Worm (Caenorhabditis elegans) whole organism, late embryonic: ENCODE results near the gene cyb-2.1.

Source experiments
- C38D4.7 ChIP-seq: fragments of 200-800 bp; sonication (Bioruptor generic); optimal IDR thresholded peaks from 2 replicates; lab custom pipeline; 2018; ENCODE audit warnings: mild to moderate bottlenecking, missing genetic modification characterization, moderate library complexity, missing compliant biosample characterization
- F13H6.1 ChIP-seq: sonication (generic microtip); optimal IDR thresholded peaks from 2 replicates; lab custom pipeline; 2016; ENCODE audit warnings: missing genetic modification characterization, missing compliant biosample characterization
- K09A11.1 ChIP-seq: sonication (generic microtip); optimal IDR thresholded peaks from 2 replicates; lab custom pipeline; 2017; ENCODE audit warnings: antibody characterized with exemption, mild to moderate bottlenecking, missing genetic modification characterization, missing compliant biosample characterization; ENCODE audit not compliant: insufficient read depth
- T23F11.4 ChIP-seq: fragments of 200-800 bp; sonication (Bioruptor generic); optimal IDR thresholded peaks from 2 replicates; lab custom pipeline; 2018; ENCODE audit warnings: mild to moderate bottlenecking, missing genetic modification characterization, missing compliant biosample characterization
- Y22D7AL.16 ChIP-seq: sonication (generic microtip); optimal IDR thresholded peaks from 2 replicates; lab custom pipeline; 2016; ENCODE audit warnings: missing genetic modification characterization, missing compliant biosample characterization
- ahr-1 ChIP-seq: sonication (generic microtip); optimal IDR thresholded peaks from 2 replicates; lab custom pipeline; 2016; ENCODE audit warnings: missing genetic modification characterization, missing compliant biosample characterization
- ama-1 ChIP-seq: fragments of 150-350 bp; optimal IDR thresholded peaks from 2 replicates; lab custom pipeline; 2014
- ceh-14 ChIP-seq: sonication (generic microtip); optimal IDR thresholded peaks from 2 replicates; lab custom pipeline; 2016; ENCODE audit warnings: missing genotype, missing genetic modification characterization, missing compliant biosample characterization
- ceh-18 ChIP-seq: sonication (generic microtip); optimal IDR thresholded peaks from 2 replicates; lab custom pipeline; 2016; ENCODE audit warnings: missing genetic modification characterization, missing compliant biosample characterization
- ceh-2 ChIP-seq: sonication (generic microtip); optimal IDR thresholded peaks from 2 replicates; lab custom pipeline; 2016; ENCODE audit warnings: missing genotype, missing genetic modification characterization, missing compliant biosample characterization
- ceh-22 ChIP-seq: sonication (generic microtip); optimal IDR thresholded peaks from 2 replicates; lab custom pipeline; 2017; ENCODE audit warnings: missing biosample characterization, missing genetic modification characterization
- ceh-24 ChIP-seq: sonication (generic microtip); optimal IDR thresholded peaks from 2 replicates; lab custom pipeline; 2016; ENCODE audit warnings: mild to moderate bottlenecking, missing genetic modification characterization, missing compliant biosample characterization
- ceh-45 ChIP-seq: fragments of 200-800 bp; sonication (Bioruptor generic); IDR thresholded peaks from 2 replicates; pipeline ENCODE4 v1.3.6; 2022; ENCODE audit warnings: missing genetic modification reagents, missing genetic modification characterization, missing compliant biosample characterization
- ceh-6 ChIP-seq: fragments of 200-800 bp; sonication (Bioruptor generic); optimal IDR thresholded peaks from 2 replicates; lab custom pipeline; 2018; ENCODE audit warnings: mild to moderate bottlenecking, missing genetic modification characterization, missing compliant biosample characterization
- che-1 ChIP-seq: sonication (generic microtip); optimal IDR thresholded peaks from 2 replicates; lab custom pipeline; 2016; ENCODE audit warnings: mild to moderate bottlenecking, missing genetic modification characterization, missing compliant biosample characterization
- dmd-4 ChIP-seq: sonication (generic microtip); optimal IDR thresholded peaks from 2 replicates; lab custom pipeline; 2016; ENCODE audit warnings: borderline replicate concordance, missing genetic modification characterization, missing compliant biosample characterization
- elt-2 ChIP-seq: sonication (generic microtip); optimal IDR thresholded peaks from 2 replicates; lab custom pipeline; 2016; ENCODE audit warnings: missing genetic modification reagents, missing genetic modification characterization, missing compliant biosample characterization
- fkh-10 ChIP-seq: fragments of 150-350 bp; optimal IDR thresholded peaks from 2 replicates; lab custom pipeline; 2014; ENCODE audit warnings: missing biosample characterization, missing genetic modification reagents, missing genetic modification characterization
- fkh-6 ChIP-seq: sonication (generic microtip); optimal IDR thresholded peaks from 2 replicates; lab custom pipeline; 2016; ENCODE audit warnings: missing genetic modification characterization, missing compliant biosample characterization
- hlh-15 ChIP-seq: sonication (generic microtip); optimal IDR thresholded peaks from 2 replicates; lab custom pipeline; 2016; ENCODE audit warnings: missing genetic modification characterization, missing compliant biosample characterization
- hlh-30 ChIP-seq: sonication (generic microtip); optimal IDR thresholded peaks from 2 replicates; lab custom pipeline; 2017; ENCODE audit warnings: antibody characterized with exemption, missing genetic modification characterization, missing compliant biosample characterization; ENCODE audit not compliant: insufficient read depth
- hlh-8 ChIP-seq: sonication (generic microtip); optimal IDR thresholded peaks from 2 replicates; lab custom pipeline; 2016; ENCODE audit warnings: missing genotype, missing genetic modification characterization, missing compliant biosample characterization
- lin-11 ChIP-seq: fragments of 200-800 bp; sonication (Bioruptor generic); optimal IDR thresholded peaks from 2 replicates; lab custom pipeline; 2018; ENCODE audit warnings: mild to moderate bottlenecking, missing genetic modification characterization, missing compliant biosample characterization
- madf-2 ChIP-seq: sonication (generic microtip); optimal IDR thresholded peaks from 2 replicates; lab custom pipeline; 2017; ENCODE audit warnings: missing genetic modification characterization, missing compliant biosample characterization
- nfya-1 ChIP-seq: sonication (generic microtip); optimal IDR thresholded peaks from 2 replicates; lab custom pipeline; 2017; ENCODE audit warnings: missing genetic modification characterization, mild to moderate bottlenecking, missing compliant biosample characterization, antibody characterized with exemption, moderate library complexity
- nhr-11 ChIP-seq: fragments of 150-350 bp; optimal IDR thresholded peaks from 2 replicates; lab custom pipeline; 2014; ENCODE audit warnings: missing biosample characterization, missing genetic modification characterization
- nhr-232 ChIP-seq: sonication (generic microtip); optimal IDR thresholded peaks from 2 replicates; lab custom pipeline; 2016; ENCODE audit warnings: missing genetic modification characterization, missing compliant biosample characterization
- odd-2 ChIP-seq: sonication (generic microtip); optimal IDR thresholded peaks from 2 replicates; lab custom pipeline; 2017; ENCODE audit warnings: antibody characterized with exemption, mild to moderate bottlenecking, missing genetic modification characterization, missing compliant biosample characterization
- pag-3 ChIP-seq: sonication (generic microtip); optimal IDR thresholded peaks from 2 replicates; lab custom pipeline; 2016; ENCODE audit warnings: missing compliant biosample characterization, missing genetic modification characterization, borderline replicate concordance
- pat-9 ChIP-seq: fragments of 200-800 bp; sonication (Bioruptor generic); optimal IDR thresholded peaks from 2 replicates; lab custom pipeline; 2018; ENCODE audit warnings: mild to moderate bottlenecking, missing genetic modification characterization, moderate library complexity, missing compliant biosample characterization
- pha-4 ChIP-seq: fragments of 150-350 bp; optimal IDR thresholded peaks from 2 replicates; lab custom pipeline; 2018; ENCODE audit warnings: missing biosample characterization, missing genetic modification reagents, missing genetic modification characterization
- ref-2 ChIP-seq: sonication (generic microtip); optimal IDR thresholded peaks from 2 replicates; lab custom pipeline; 2016; ENCODE audit warnings: missing genetic modification characterization, missing compliant biosample characterization
- rnt-1 ChIP-seq: sonication (generic microtip); optimal IDR thresholded peaks from 2 replicates; lab custom pipeline; 2016; ENCODE audit warnings: missing genetic modification characterization, missing compliant biosample characterization
- sdc-2 ChIP-seq: sonication (generic microtip); optimal IDR thresholded peaks from 2 replicates; lab custom pipeline; 2016; ENCODE audit warnings: missing genotype, missing genetic modification characterization, missing compliant biosample characterization
- sox-2 ChIP-seq: fragments of 200-800 bp; sonication (Bioruptor generic); IDR thresholded peaks from 2 replicates; pipeline ENCODE4 v1.3.6; 2022; ENCODE audit warnings: missing genetic modification reagents, missing genetic modification characterization, missing compliant biosample characterization
- tbx-2 ChIP-seq: sonication (generic microtip); optimal IDR thresholded peaks from 2 replicates; lab custom pipeline; 2016; ENCODE audit warnings: missing genetic modification characterization, missing compliant biosample characterization
- ttx-3 ChIP-seq: sonication (generic microtip); optimal IDR thresholded peaks from 2 replicates; lab custom pipeline; 2016; ENCODE audit warnings: missing genetic modification reagents, missing genetic modification characterization, missing compliant biosample characterization
- unc-55 ChIP-seq: sonication (generic microtip); optimal IDR thresholded peaks from 2 replicates; lab custom pipeline; 2017; ENCODE audit warnings: missing biosample characterization, missing genetic modification reagents, missing genetic modification characterization
- ztf-16 ChIP-seq: sonication (generic microtip); optimal IDR thresholded peaks from 2 replicates; lab custom pipeline; 2017; ENCODE audit warnings: missing genetic modification characterization, missing compliant biosample characterization

The cyb-2.1 gene

ce11 chrIV:10971636-10972199, 14.1 kb upstream of the cyb-2.1 start:
- TF ChIP-seq pha-4 (tag; lab: Kevin White, UChicago), result no peak
- no peak for TF ChIP-seq ztf-16
- TF ChIP-seq K09A11.1 (tag; lab: Kevin White, UChicago), result no peak
- no peak for TF ChIP-seq sdc-2 (tag; lab: Kevin White, UChicago)
- TF ChIP-seq dmd-4 (tag; lab: Kevin White, UChicago), result no peak
- TF ChIP-seq ahr-1, result no peak
- no peak for TF ChIP-seq ref-2 (tag; lab: Kevin White, UChicago)
- no peak for TF ChIP-seq fkh-10 (GFP tag; lab: Kevin White, UChicago)
- no peak for TF ChIP-seq madf-2 (tag; lab: Kevin White, UChicago)
- no peak for TF ChIP-seq ama-1 (lab: Kevin White, UChicago)
- no peak for TF ChIP-seq rnt-1 (tag; lab: Kevin White, UChicago)
- TF ChIP-seq nfya-1 (tag; lab: Kevin White, UChicago), result no peak

- TF ChIP-seq elt-2 (peak; percentile 72), ttx-3 (tag; lab: Kevin White, UChicago) (no peak)
These were observed 9.8 kb upstream of the cyb-2.1 start for ce11 chrIV:10975968-10976367.

- TF ChIP-seq pha-4 (tag; lab: Kevin White, UChicago) (no peak), elt-2 (no peak), fkh-10 (GFP tag; lab: Kevin White, UChicago) (no peak), che-1 (tag; lab: Kevin White, UChicago) (no peak), ttx-3 (tag; lab: Kevin White, UChicago) (no peak), T23F11.4 (GFP tag; lab: Kevin White, UChicago) (no peak), ref-2 (tag; lab: Kevin White, UChicago) (no peak), pat-9 (tag; lab: Kevin White, UChicago) (no peak), pag-3 (tag; lab: Kevin White, UChicago) (no peak), lin-11 (tag; lab: Kevin White, UChicago) (no peak), nhr-232 (tag; lab: Kevin White, UChicago) (no peak), unc-55 (GFP tag; lab: Kevin White, UChicago) (no peak), sdc-2 (tag; lab: Kevin White, UChicago) (no peak), ceh-2 (tag; lab: Kevin White, UChicago) (no peak), ahr-1 (no peak), odd-2 (tag; lab: Kevin White, UChicago) (no peak), Y22D7AL.16 (tag; lab: Kevin White, UChicago) (no peak)
- TF ChIP-seq, all 69 proteins: peak for 0
These were observed 7.1 kb upstream of the cyb-2.1 start for ce11 chrIV:10978641-10979040.

- TF ChIP-seq madf-2 (tag; lab: Kevin White, UChicago) (no peak), ceh-18 (tag; lab: Kevin White, UChicago) (peak; percentile 49), hlh-15 (tag; lab: Kevin White, UChicago) (no peak), hlh-30 (tag; lab: Kevin White, UChicago) (no peak), odd-2 (tag; lab: Kevin White, UChicago) (no peak), sdc-2 (tag; lab: Kevin White, UChicago) (no peak), ceh-14 (tag; lab: Kevin White, UChicago) (no peak)
These were observed 6.1 kb upstream of the cyb-2.1 start for ce11 chrIV:10979689-10980088.

- TF ChIP-seq sox-2, result no peak
- TF ChIP-seq nhr-11, result no peak
- TF ChIP-seq Y22D7AL.16 (tag; lab: Kevin White, UChicago), result no peak
- TF ChIP-seq nhr-232 (tag; lab: Kevin White, UChicago), result no peak
- no peak for TF ChIP-seq fkh-6 (tag; lab: Kevin White, UChicago)
- TF ChIP-seq tbx-2 (tag; lab: Kevin White, UChicago), result no peak
- no peak for TF ChIP-seq dmd-4 (tag; lab: Kevin White, UChicago)
- TF ChIP-seq rnt-1 (tag; lab: Kevin White, UChicago), result no peak
- no peak for TF ChIP-seq ceh-24 (tag; lab: Kevin White, UChicago)
- no peak for TF ChIP-seq ceh-22 (tag; lab: Kevin White, UChicago)
- TF ChIP-seq ceh-6 (GFP tag; lab: Kevin White, UChicago), result no peak
- no peak for TF ChIP-seq ceh-45 (GFP tag; lab: Robert Waterston, UW)
- TF ChIP-seq C38D4.7 (GFP tag; lab: Kevin White, UChicago), result no peak
- no peak for TF ChIP-seq F13H6.1
- TF ChIP-seq hlh-8 (tag; lab: Kevin White, UChicago), result no peak
These were observed 5.2 kb upstream of the cyb-2.1 start for ce11 chrIV:10980628-10981027.
